Worm (Caenorhabditis elegans): ENCODE data around the gene F52H3.11.

The F52H3.11 gene

ce11 chrII:10001065-10001464 is 43.9 kb downstream of the F52H3.11 start, which contains the start of gene nlt-1 (continued):
- TF ChIP-seq dpl-1 (GFP tag; optimal IDR thresholded peaks at IDR 0.05), result no peak
- TF ChIP-seq ceh-88 (GFP tag; IDR thresholded peaks at IDR 0.05), result no peak
- no peak for TF ChIP-seq unc-98 (GFP tag; IDR thresholded peaks at IDR 0.05)
- TF ChIP-seq ces-1 (GFP tag; optimal IDR thresholded peaks at IDR 0.05), result no peak
- no peak for TF ChIP-seq fkh-4 (tag; optimal IDR thresholded peaks at IDR 0.05; ENCODE audit: borderline replicate concordance)
- no peak for TF ChIP-seq C04F5.9 (tag; optimal IDR thresholded peaks at IDR 0.05)
- TF ChIP-seq nhr-71 (tag; optimal IDR thresholded peaks at IDR 0.05), result peak; percentile 38
- TF ChIP-seq ztf-4 (tag; optimal IDR thresholded peaks at IDR 0.05), result no peak
- TF ChIP-seq hlh-4 (tag; optimal IDR thresholded peaks at IDR 0.05), result no peak

Measured in whole organism, L1 larva.